Fruit fly (Drosophila melanogaster): ENCODE measurements around the gene Klp3A.

Gene Klp3A

DNA sequence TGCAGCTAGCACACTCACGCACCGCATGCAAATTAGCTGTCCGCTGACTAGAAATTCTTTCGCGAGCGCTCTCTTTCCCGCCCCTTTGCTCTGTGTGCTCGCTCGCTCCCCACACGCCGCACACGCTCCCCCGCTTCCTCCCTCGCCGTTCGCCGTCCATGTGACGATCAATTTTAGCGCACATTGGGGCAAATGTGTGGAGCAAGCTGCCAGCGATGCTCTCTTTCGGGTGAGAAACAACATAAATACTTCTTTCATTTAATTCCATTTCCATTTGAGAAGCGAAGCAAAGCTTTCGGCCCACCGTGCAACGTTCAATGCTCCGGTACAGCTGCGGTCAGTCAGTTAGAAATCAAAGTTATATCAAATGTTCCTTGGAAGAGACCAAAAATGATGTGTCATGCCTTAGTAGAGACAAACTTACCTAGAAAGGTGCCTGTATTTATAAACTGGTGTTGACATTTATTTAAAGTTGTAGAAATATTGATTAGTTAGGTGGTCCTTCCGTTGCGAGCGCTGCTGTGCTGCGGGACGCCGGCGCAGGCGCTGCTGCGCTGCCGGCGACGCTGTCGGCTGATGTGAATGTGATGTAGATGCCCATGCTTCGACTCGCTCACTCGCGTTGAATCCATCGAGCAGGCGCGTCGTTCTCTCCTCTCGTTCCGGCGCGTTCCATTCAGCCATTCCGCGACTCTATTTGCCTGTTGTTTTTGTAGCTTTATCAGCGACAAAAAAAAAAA is 42.3 kb upstream of the Klp3A start (continued):
- TF ChIP-seq CG7987 (GFP tag; optimal IDR thresholded peaks at IDR 0.05) (peak; percentile 83), CG34224 (GFP tag; IDR thresholded peaks at IDR 0.05; ENCODE audit: partially characterized antibody) (peak; percentile 48; the same call in 1 of the 3 replicates), CG4360 (GFP tag; IDR thresholded peaks at IDR 0.05) (peak; percentile 90), CG8290 (GFP tag; optimal IDR thresholded peaks at IDR 0.05) (peak; percentile 90), CG8290 (tag; optimal IDR thresholded peaks at IDR 0.05) (peak; percentile 89 to 99), CG31224 (GFP tag; IDR thresholded peaks at IDR 0.05) (peak; percentile 91), toy (GFP tag; IDR thresholded peaks at IDR 0.05) (peak; percentile 84), tx (GFP tag; optimal IDR thresholded peaks at IDR 0.05) (peak; percentile 96), CG1603 (tag; optimal IDR thresholded peaks at IDR 0.05) (peak; percentile 98), her (GFP tag; optimal IDR thresholded peaks at IDR 0.05) (peak; percentile 96), grn (GFP tag; optimal IDR thresholded peaks at IDR 0.05) (peak; percentile 73), CG18262 (tag; optimal IDR thresholded peaks at IDR 0.05) (peak; percentile 97), CG8281 (tag; optimal IDR thresholded peaks at IDR 0.05) (peak; percentile 86), Hey (tag; optimal IDR thresholded peaks at IDR 0.05) (peak; percentile 88), CG10209 (GFP tag; optimal IDR thresholded peaks at IDR 0.05) (peak; percentile 97), tna (GFP tag; IDR thresholded peaks at IDR 0.05; ENCODE audit: partially characterized antibody) (peak; percentile 34; the same call in 1 of the 2 replicates), hth (optimal IDR thresholded peaks at IDR 0.05) (no peak), cg (GFP tag; optimal IDR thresholded peaks at IDR 0.05) (peak; percentile 64), CG18011 (GFP tag; optimal IDR thresholded peaks at IDR 0.05) (peak; percentile 89), CG12155 (GFP tag; optimal IDR thresholded peaks at IDR 0.05) (peak; percentile 95), CkIIα-i1 (GFP tag; IDR thresholded peaks at IDR 0.05) (peak; percentile 69), CG4707 (GFP tag; optimal IDR thresholded peaks at IDR 0.05) (peak; percentile 95), Hmr (GFP tag; optimal IDR thresholded peaks at IDR 0.05) (peak; percentile 99), Dip2 (GFP tag; IDR thresholded peaks at IDR 0.05) (peak; percentile 49; the same call in 1 of the 2 replicates), sens (GFP tag) (peak; percentile 99), sd (tag; optimal IDR thresholded peaks at IDR 0.05) (peak; percentile 90), CG4424 (GFP tag; optimal IDR thresholded peaks at IDR 0.05) (peak; percentile 95), CG30020 (tag; optimal IDR thresholded peaks at IDR 0.05) (peak; percentile 75), CG12071 (GFP tag; optimal IDR thresholded peaks at IDR 0.05) (peak; percentile 97), Lim3 (GFP tag; IDR thresholded peaks at IDR 0.05) (peak; percentile 90), CG6272 (GFP tag; IDR thresholded peaks at IDR 0.05) (peak; percentile 91), ssp (GFP tag; IDR thresholded peaks at IDR 0.05) (peak; percentile 84), CG10147 (GFP tag; optimal IDR thresholded peaks at IDR 0.05) (peak; percentile 91), CG17802 (tag; optimal IDR thresholded peaks at IDR 0.05) (peak; percentile 85), mam (GFP tag; optimal IDR thresholded peaks at IDR 0.05) (peak; percentile 97), dmrt99B (tag; optimal IDR thresholded peaks at IDR 0.05) (peak; percentile 98), corto (GFP tag; optimal IDR thresholded peaks at IDR 0.05) (peak; percentile 92), Mes4 (GFP tag; optimal IDR thresholded peaks at IDR 0.05) (peak; percentile 95), CG6175 (GFP tag; IDR thresholded peaks at IDR 0.05) (peak; percentile 87), zfh2 (GFP tag; optimal IDR thresholded peaks at IDR 0.05) (peak; percentile 96), gcm (GFP tag; optimal IDR thresholded peaks at IDR 0.05) (peak; percentile 97), CG11696 (GFP tag; IDR thresholded peaks at IDR 0.05) (peak; percentile 100), CG9215 (GFP tag; IDR thresholded peaks at IDR 0.05) (peak; percentile 93), CG16863 (GFP tag; optimal IDR thresholded peaks at IDR 0.05) (peak; percentile 97), CG13123 (GFP tag; optimal IDR thresholded peaks at IDR 0.05) (peak; percentile 90), CG16815 (GFP tag; optimal IDR thresholded peaks at IDR 0.05) (peak; percentile 95), CG13775 (GFP tag; optimal IDR thresholded peaks at IDR 0.05) (peak; percentile 95), en (GFP tag; optimal IDR thresholded peaks at IDR 0.05) (peak; percentile 92), CG9932 (GFP tag; IDR thresholded peaks at IDR 0.05) (peak; percentile 96), CG16779 (GFP tag; IDR thresholded peaks at IDR 0.05) (peak; percentile 94)

Data from whole organism, embryonic.